Fruit fly (Drosophila melanogaster) whole organism, embryonic: ENCODE data around the gene CG11771.

Experiments used
- CG9797 ChIP-seq: fragments of 200-800 bp; sonication (Bioruptor generic); optimal IDR thresholded peaks from 3 replicates; lab custom pipeline; 2018; ENCODE audit warnings: missing biosample characterization, mild to moderate bottlenecking, missing genetic modification characterization
- Fer3 ChIP-seq: fragments of 200-800 bp; sonication (Bioruptor generic); optimal IDR thresholded peaks from 2 replicates; lab custom pipeline; 2018; ENCODE audit warnings: missing biosample characterization, mild to moderate bottlenecking, missing genetic modification characterization, moderate library complexity
- Ptx1 ChIP-seq: fragments of 200-800 bp; sonication (Bioruptor generic); IDR thresholded peaks from 2 replicates; pipeline ENCODE4 v1.3.6; 2022; ENCODE audit warnings: missing biosample characterization, missing genetic modification characterization
- kay ChIP-seq: fragments of 200-800 bp; sonication (Bioruptor generic); optimal IDR thresholded peaks from 2 replicates; lab custom pipeline; 2016; ENCODE audit warnings: missing biosample characterization, missing genetic modification characterization

- TF ChIP-seq Ptx1 (GFP tag; lab: Robert Waterston, UW) (no peak), CG9797 (GFP tag; lab: Kevin White, UChicago) (no peak), kay (GFP tag; lab: Kevin White, UChicago) (no peak), Fer3 (tag; lab: Kevin White, UChicago) (no peak)
Observed at dm6 chr3R:24976144-24976543, 44.3 kb downstream of the CG11771 start.
